Fruit fly (Drosophila melanogaster): ENCODE measurements around the gene CG12470.

The CG12470 gene

DNA sequence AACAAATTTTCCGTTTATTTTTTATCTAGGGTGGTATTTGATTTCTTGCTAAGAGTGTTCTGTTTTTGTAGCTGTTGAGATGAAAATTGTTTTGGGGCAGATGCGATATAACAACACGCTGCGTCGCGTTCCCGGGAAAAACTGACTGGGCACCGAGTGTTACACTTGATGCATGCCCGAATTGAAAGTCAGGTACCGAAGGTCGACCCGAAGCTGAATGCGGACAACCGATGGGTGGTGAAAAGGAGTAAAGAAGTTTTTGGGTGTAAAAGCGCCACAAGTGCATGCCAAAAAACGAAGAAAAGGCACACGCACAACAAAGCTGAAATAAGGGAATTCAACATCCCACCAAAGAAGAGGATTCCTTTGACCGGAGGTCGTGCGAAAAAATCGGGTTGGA is 12.6 kb upstream of the CG12470 start, which contains the start of gene CG13375:
Gene CG13375, minus strand, starts transcription at position 124 of the 400 bp plus-strand sequence.
- TF ChIP-seq h (optimal IDR thresholded peaks at IDR 0.05) (no peak), Sin3A (optimal IDR thresholded peaks at IDR 0.05) (no peak), Myc (optimal IDR thresholded peaks at IDR 0.05) (no peak), ttk (optimal IDR thresholded peaks at IDR 0.05) (no peak), psq (optimal IDR thresholded peaks at IDR 0.05) (no peak), insv (optimal IDR thresholded peaks at IDR 0.05) (no peak)

DNA sequence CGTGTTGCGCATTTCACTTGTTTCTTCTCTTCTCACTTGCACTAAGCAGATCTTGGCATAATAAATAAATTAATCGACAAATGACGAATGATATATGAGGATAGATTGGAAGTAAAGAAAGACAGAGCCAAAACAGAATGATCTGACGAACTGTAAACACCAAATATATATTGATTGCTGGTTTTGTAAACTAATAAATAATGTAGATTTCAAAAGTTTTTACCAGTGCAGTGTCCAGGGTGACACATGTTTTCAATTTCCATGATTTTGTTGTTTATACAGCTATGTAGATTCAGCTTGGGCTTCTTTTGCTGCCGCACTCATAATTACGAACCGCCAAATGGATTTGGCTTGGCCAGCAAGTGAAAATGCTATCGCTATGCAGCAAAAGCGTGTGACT is 3.8 kb downstream of the CG12470 start:
- no peak for TF ChIP-seq insv (optimal IDR thresholded peaks at IDR 0.05)
- no peak for TF ChIP-seq ttk (optimal IDR thresholded peaks at IDR 0.05)
- TF ChIP-seq h (optimal IDR thresholded peaks at IDR 0.05): no peak
- no peak for TF ChIP-seq Sin3A (optimal IDR thresholded peaks at IDR 0.05)
- no peak for TF ChIP-seq Myc (optimal IDR thresholded peaks at IDR 0.05)
- TF ChIP-seq psq (optimal IDR thresholded peaks at IDR 0.05): no peak

DNA sequence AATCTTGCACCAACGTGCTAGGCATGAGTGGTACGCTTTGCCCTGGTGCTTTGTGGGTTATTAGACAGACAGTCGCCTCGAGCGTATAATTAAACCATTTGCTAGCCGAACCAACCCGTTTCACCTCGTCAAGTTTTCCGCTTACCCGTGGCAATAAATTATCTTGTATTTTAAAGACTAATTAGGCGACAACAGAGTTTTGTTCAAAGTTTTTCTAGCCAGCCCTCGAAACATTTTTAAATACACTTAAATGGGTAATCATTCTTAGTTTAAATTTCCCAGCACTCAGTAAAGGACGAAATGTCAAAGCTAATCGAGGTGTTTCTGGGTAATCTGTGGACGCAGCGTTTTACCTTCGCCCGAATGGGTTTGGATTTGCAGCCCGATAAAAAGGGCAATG is 7.3 kb downstream of the CG12470 start, which contains the start of gene Or1a:
Gene Or1a, plus strand, starts transcription at position 301 of the 400 bp plus-strand sequence.
- TF ChIP-seq h (optimal IDR thresholded peaks at IDR 0.05) (no peak), psq (optimal IDR thresholded peaks at IDR 0.05) (no peak), insv (optimal IDR thresholded peaks at IDR 0.05) (no peak), ttk (optimal IDR thresholded peaks at IDR 0.05) (no peak), Myc (optimal IDR thresholded peaks at IDR 0.05) (no peak), Sin3A (optimal IDR thresholded peaks at IDR 0.05) (no peak)

DNA sequence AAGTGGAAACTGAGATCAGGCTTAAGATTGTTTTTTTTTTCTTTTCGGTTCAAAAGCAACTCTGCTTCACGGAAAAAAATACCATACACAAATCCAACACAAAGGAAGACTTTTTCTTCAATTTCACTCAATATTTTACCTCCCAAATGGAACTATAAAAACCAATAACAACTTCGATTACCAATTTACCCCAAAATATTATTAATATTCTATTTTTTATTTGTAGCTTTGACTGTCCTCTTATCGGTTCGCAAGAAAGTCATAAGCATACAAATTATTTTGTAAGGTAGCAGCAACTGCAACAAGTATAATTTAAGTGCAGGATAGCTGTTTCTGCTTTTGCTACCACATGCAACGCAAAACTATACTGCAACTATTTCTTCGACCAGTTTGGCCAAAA is 26.5 kb downstream of the CG12470 start:
- TF ChIP-seq h (optimal IDR thresholded peaks at IDR 0.05) (no peak), ttk (optimal IDR thresholded peaks at IDR 0.05) (no peak), insv (optimal IDR thresholded peaks at IDR 0.05) (no peak), Myc (optimal IDR thresholded peaks at IDR 0.05) (no peak), psq (optimal IDR thresholded peaks at IDR 0.05) (no peak), Sin3A (optimal IDR thresholded peaks at IDR 0.05) (no peak)

DNA sequence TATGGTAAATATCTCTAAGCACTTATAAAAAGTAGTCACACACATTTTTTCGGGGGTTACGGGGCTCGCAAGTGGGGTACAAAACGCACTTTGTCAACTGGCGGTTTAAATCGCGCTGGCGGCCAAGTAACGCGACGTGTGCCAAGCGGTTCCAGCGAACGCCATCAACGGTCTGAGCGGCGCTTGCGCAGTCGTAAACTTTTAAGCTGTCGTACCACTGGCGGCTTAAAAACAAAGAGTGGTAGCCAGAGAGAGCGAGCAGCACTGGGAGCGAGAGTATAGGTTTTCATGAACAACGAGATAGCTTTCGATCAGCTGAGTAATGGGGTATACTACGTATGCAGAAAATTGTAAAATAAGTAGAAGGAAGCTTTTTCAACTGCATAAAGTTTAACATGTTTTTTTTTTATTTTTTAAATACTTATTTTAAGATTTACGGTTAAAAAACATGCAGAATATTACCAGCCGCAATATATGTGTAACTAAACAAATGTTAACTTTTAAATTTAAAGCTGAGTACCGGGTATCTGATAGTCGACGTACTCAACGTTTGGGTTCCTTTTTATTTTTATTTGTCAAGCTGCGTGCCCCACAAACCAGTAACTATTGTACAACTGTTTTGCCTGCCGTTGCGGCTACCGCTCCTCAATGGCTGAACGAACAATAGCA is 27.3 kb downstream of the CG12470 start:
- TF ChIP-seq psq (optimal IDR thresholded peaks at IDR 0.05): no peak
- TF ChIP-seq ttk (optimal IDR thresholded peaks at IDR 0.05): no peak
- no peak for TF ChIP-seq insv (optimal IDR thresholded peaks at IDR 0.05)
- no peak for TF ChIP-seq Sin3A (optimal IDR thresholded peaks at IDR 0.05)
- TF ChIP-seq Myc (optimal IDR thresholded peaks at IDR 0.05): no peak
- TF ChIP-seq h (optimal IDR thresholded peaks at IDR 0.05): no peak

DNA sequence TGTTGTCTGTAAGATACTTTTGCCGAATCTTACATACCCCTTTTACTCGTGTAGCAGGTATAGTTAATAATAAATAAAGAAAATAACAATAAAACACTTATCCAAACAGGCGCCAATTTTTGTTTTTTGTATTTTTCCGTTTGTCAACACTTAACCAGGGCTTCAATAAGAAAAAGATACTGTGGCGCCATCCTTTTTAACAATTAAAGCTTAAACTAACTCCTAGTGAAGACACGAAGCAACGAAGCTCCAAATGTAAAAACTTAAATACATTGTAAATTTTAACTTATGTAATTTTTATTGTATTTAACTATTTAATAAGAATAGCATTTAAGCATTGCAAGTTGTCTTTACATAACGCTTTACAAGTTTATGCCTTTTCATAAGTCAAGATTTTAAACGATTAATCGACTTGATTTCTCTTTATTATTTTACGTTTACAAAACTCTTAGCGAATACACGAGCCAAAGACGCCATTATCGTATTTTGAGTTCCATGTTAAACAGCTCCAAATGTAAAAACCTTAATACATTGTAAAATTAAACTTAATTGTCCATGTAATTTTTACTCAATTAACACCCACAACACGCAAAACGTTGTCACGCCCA is 29.3 kb downstream of the CG12470 start:
- no peak for TF ChIP-seq h (optimal IDR thresholded peaks at IDR 0.05)
- no peak for TF ChIP-seq psq (optimal IDR thresholded peaks at IDR 0.05)
- TF ChIP-seq Myc (optimal IDR thresholded peaks at IDR 0.05): no peak
- no peak for TF ChIP-seq Sin3A (optimal IDR thresholded peaks at IDR 0.05)
- no peak for TF ChIP-seq insv (optimal IDR thresholded peaks at IDR 0.05)
- no peak for TF ChIP-seq ttk (optimal IDR thresholded peaks at IDR 0.05)

DNA sequence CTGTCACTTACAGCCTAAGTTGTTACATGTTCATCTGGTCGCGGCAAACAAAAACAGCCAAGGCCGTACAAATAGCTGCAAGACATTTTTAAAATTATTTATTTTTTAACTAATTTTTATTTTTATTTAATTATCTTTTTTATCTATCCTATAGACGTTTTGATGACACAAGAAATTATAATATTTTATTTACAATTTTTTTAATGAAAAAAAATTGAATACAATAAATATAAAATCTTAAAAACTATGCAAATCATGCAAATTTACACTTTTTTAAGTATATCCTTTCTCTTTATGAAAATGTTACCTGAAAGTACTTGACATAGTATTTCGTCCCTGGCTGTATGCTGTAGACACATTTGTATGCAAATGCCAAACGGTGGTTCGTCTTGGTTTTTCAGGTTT is 30.6 kb downstream of the CG12470 start:
- TF ChIP-seq ttk (optimal IDR thresholded peaks at IDR 0.05): no peak
- TF ChIP-seq psq (optimal IDR thresholded peaks at IDR 0.05): no peak
- TF ChIP-seq Sin3A (optimal IDR thresholded peaks at IDR 0.05): no peak
- TF ChIP-seq insv (optimal IDR thresholded peaks at IDR 0.05): no peak
- TF ChIP-seq h (optimal IDR thresholded peaks at IDR 0.05): no peak
- no peak for TF ChIP-seq Myc (optimal IDR thresholded peaks at IDR 0.05)

DNA sequence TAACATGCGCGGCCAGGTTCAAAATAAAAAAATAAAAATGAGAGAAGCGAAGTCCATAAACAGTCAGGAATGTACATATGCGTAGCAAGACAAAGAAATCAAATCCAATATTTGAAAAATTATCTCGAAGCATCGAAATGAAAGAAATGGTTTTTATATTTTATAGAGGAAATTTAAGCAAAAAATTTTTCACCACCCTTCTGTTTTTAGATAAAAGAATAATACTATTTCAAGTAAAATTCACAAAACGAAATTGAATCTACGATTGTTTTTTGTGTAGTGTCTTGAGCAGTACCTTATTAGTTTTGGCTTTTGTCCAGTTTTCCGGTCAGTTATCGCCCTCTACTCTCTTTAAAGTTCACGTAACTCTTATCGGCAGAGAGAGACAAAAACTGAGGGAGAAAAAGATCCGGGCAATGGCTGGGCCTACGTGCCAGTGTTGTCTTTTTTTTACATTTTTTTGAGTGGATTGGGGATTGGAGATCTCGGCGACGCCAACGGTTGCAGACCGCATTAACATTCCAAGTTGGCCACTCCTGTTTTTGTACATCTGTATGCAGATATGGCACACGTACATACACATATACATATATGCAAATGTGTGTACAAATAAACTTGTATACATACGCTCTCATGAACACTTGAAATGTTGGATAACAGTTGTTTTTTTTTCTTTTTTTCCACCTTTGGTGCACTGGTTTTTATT is 32.5 kb downstream of the CG12470 start:
- TF ChIP-seq insv (optimal IDR thresholded peaks at IDR 0.05) (no peak), psq (optimal IDR thresholded peaks at IDR 0.05) (no peak), Myc (optimal IDR thresholded peaks at IDR 0.05) (no peak), ttk (optimal IDR thresholded peaks at IDR 0.05) (no peak), Sin3A (optimal IDR thresholded peaks at IDR 0.05) (no peak), h (optimal IDR thresholded peaks at IDR 0.05) (no peak)

DNA sequence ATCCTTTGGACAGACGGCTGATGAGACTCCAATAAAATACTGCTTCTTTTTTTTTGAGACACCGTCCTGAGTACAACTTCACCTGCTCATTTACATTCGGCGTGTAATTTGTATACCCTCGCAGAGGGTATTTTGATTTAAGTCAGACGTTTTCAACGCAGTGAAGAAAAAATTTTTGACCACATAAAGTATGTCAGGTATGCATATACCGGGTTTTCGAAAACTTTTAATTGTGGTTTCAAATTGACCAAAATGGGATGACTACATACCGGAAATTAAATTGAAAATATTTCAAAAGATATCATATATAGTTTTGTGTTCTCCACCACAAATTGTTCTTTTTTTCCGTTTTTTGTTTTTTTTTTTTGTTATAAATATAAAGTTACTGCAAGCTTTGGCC is 33.3 kb downstream of the CG12470 start:
- TF ChIP-seq psq (optimal IDR thresholded peaks at IDR 0.05) (no peak), insv (optimal IDR thresholded peaks at IDR 0.05) (no peak), h (optimal IDR thresholded peaks at IDR 0.05) (no peak), Myc (optimal IDR thresholded peaks at IDR 0.05) (no peak), Sin3A (optimal IDR thresholded peaks at IDR 0.05) (no peak), ttk (optimal IDR thresholded peaks at IDR 0.05) (no peak)

DNA sequence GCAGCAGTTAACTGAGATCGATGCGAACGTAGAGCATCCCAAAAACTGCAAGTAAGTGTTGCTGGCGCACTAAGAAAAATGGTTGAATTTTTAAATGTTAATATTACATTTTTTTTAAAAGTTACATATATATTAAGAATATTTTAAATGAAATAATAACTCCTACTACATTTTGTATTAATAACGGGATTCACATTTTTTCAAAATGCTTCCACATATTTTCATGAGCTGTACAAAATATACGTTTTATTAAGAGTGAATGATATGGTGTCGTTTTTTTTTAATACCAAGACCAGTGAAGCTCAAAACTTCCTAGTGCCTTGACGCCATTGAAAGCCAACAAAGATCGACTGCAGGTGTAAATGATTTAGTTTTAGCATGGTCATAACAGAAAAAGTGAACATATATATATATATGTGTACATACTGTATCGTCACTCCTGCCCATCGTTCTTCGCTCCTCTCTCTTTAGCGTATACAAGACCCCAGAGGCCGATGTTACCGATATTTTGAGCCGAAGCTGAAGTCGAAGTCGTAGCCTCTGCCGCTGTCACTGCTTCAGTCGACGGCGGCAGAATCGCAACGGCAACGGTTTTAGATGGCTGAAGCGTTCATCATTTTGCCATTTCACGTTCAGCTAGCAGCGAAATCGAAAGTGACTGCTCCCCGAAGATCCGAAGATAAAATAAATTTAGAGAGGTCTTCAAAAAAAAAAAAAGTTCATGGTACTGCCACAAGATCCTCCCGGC is 35.1 kb downstream of the CG12470 start:
- TF ChIP-seq ttk (optimal IDR thresholded peaks at IDR 0.05) (no peak), insv (optimal IDR thresholded peaks at IDR 0.05) (no peak), psq (optimal IDR thresholded peaks at IDR 0.05) (no peak), h (optimal IDR thresholded peaks at IDR 0.05) (no peak), Myc (optimal IDR thresholded peaks at IDR 0.05) (no peak), Sin3A (optimal IDR thresholded peaks at IDR 0.05) (no peak)

DNA sequence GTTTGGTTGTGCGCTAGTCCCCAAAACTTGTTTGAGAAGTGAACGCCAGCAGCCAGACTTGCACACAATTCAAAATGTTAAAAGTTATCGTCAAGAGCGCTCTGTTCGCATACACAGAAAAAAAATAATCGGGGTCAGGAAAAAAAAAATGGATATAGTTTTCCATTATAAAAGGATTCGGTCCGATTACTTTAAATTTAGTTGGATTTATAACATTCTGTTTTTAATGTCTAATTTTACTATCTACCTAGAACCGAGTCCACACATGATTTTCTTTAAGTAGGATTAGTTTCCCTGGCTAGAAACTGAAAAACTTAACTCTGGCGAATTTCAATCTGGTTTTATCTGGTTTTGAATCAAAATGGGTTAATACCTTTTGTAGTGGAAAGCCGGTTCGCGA is 37.8 kb downstream of the CG12470 start:
- no peak for TF ChIP-seq Myc (optimal IDR thresholded peaks at IDR 0.05)
- TF ChIP-seq psq (optimal IDR thresholded peaks at IDR 0.05): no peak
- no peak for TF ChIP-seq ttk (optimal IDR thresholded peaks at IDR 0.05)
- no peak for TF ChIP-seq h (optimal IDR thresholded peaks at IDR 0.05)
- no peak for TF ChIP-seq Sin3A (optimal IDR thresholded peaks at IDR 0.05)
- TF ChIP-seq insv (optimal IDR thresholded peaks at IDR 0.05): no peak
